Worm (Caenorhabditis elegans) whole organism, young adult: Measurements from ENCODE around the gene rha-2.

Experiments
- B0261.1 ChIP-seq: sonication (generic microtip); optimal IDR thresholded peaks from 2 replicates; lab custom pipeline; 2016; ENCODE audit warnings: mild to moderate bottlenecking, missing genetic modification characterization, moderate library complexity, missing compliant biosample characterization
- B0336.3 ChIP-seq: fragments of 200-800 bp; sonication (Bioruptor generic); IDR thresholded peaks from 2 replicates; pipeline ENCODE4 v1.3.6; 2022; ENCODE audit warnings: missing genetic modification characterization, missing compliant biosample characterization
- D2030.7 ChIP-seq: fragments of 200-800 bp; sonication (Bioruptor generic); IDR thresholded peaks from 2 replicates; pipeline ENCODE4 v1.3.6; 2022; ENCODE audit warnings: missing genetic modification reagents, missing genetic modification characterization, missing compliant biosample characterization
- F10E7.11 ChIP-seq: sonication (generic microtip); optimal IDR thresholded peaks from 2 replicates; lab custom pipeline; 2017; ENCODE audit warnings: mild to moderate bottlenecking, missing genetic modification characterization, moderate library complexity, missing compliant biosample characterization
- F37B4.10 ChIP-seq: fragments of 200-800 bp; sonication (Bioruptor generic); IDR thresholded peaks from 2 replicates; pipeline ENCODE4 v1.3.6; 2022; ENCODE audit warnings: missing genetic modification characterization, missing compliant biosample characterization
- F39B2.1 ChIP-seq: fragments of 200-800 bp; sonication (Bioruptor generic); IDR thresholded peaks from 2 replicates; pipeline ENCODE4 v1.3.6; 2022; ENCODE audit warnings: missing genetic modification reagents, missing genetic modification characterization, missing compliant biosample characterization
- T07F8.4 ChIP-seq: sonication (generic microtip); optimal IDR thresholded peaks from 2 replicates; lab custom pipeline; 2016; ENCODE audit warnings: mild to moderate bottlenecking, missing genetic modification characterization, moderate library complexity, missing compliant biosample characterization
- Y53G8AR.9 ChIP-seq: fragments of 200-800 bp; sonication (Bioruptor generic); conservative IDR thresholded peaks from 2 replicates; pipeline ENCODE4 v1.3.6; 2022; ENCODE audit warnings: missing genetic modification reagents, missing genetic modification characterization, missing compliant biosample characterization
- ZK185.1 ChIP-seq: sonication (generic microtip); optimal IDR thresholded peaks from 2 replicates; lab custom pipeline; 2016; ENCODE audit warnings: mild to moderate bottlenecking, missing genetic modification characterization, missing compliant biosample characterization; ENCODE audit not compliant: poor library complexity, severe bottlenecking
- akir-1 ChIP-seq: fragments of 200-800 bp; sonication (Bioruptor generic); optimal IDR thresholded peaks from 2 replicates; lab custom pipeline; 2018; ENCODE audit warnings: mild to moderate bottlenecking, missing genetic modification characterization, moderate library complexity, missing compliant biosample characterization
- ama-1 ChIP-seq, 3 experiments: fragments of 150-350 bp in 1 of 3; sonication (generic microtip) in 2 of 3; optimal IDR thresholded peaks; 2 replicates each; lab custom pipeline; 2014 to 2018; ENCODE audit warnings: missing biosample characterization in 2 of 3, missing genetic modification characterization in 2 of 3, missing genetic modification reagents in 2 of 3
- aptf-2 ChIP-seq: fragments of 200-800 bp; sonication (Bioruptor generic); conservative IDR thresholded peaks from 2 replicates; pipeline ENCODE4 v1.3.6; 2022; ENCODE audit warnings: missing genetic modification reagents, missing genetic modification characterization, missing compliant biosample characterization
- aptf-3 ChIP-seq: fragments of 200-800 bp; sonication (Bioruptor generic); IDR thresholded peaks from 2 replicates; pipeline ENCODE4 v1.3.6; 2022; ENCODE audit warnings: missing genetic modification characterization, missing compliant biosample characterization
- athp-1 ChIP-seq: sonication (generic microtip); optimal IDR thresholded peaks from 2 replicates; lab custom pipeline; 2017; ENCODE audit warnings: mild to moderate bottlenecking, missing genetic modification characterization, missing compliant biosample characterization
- attf-3 ChIP-seq: fragments of 200-800 bp; sonication (Bioruptor generic); conservative IDR thresholded peaks from 2 replicates; pipeline ENCODE4 v1.3.6; 2022; ENCODE audit warnings: missing genetic modification reagents, missing genetic modification characterization, missing compliant biosample characterization
- bed-1 ChIP-seq: fragments of 200-800 bp; sonication (Bioruptor generic); IDR thresholded peaks from 2 replicates; pipeline ENCODE4 v1.3.6; 2022; ENCODE audit warnings: missing genetic modification reagents, missing genetic modification characterization, missing compliant biosample characterization
- bed-2 ChIP-seq: fragments of 200-800 bp; sonication (Bioruptor generic); IDR thresholded peaks from 2 replicates; pipeline ENCODE4 v1.3.6; 2022; ENCODE audit warnings: missing genetic modification reagents, missing genetic modification characterization, missing compliant biosample characterization
- ceh-27 ChIP-seq: fragments of 200-800 bp; sonication (Bioruptor generic); optimal IDR thresholded peaks from 2 replicates; lab custom pipeline; 2018; ENCODE audit warnings: mild to moderate bottlenecking, missing genetic modification characterization, moderate library complexity, missing compliant biosample characterization
- chd-7 ChIP-seq: sonication (generic microtip); optimal IDR thresholded peaks from 2 replicates; lab custom pipeline; 2016; ENCODE audit warnings: mild to moderate bottlenecking, missing genetic modification characterization, moderate library complexity, missing compliant biosample characterization
- die-1 ChIP-seq: sonication (generic microtip); optimal IDR thresholded peaks from 2 replicates; lab custom pipeline; 2016; ENCODE audit warnings: missing genotype, mild to moderate bottlenecking, missing genetic modification characterization, missing compliant biosample characterization
- egl-44 ChIP-seq: fragments of 200-800 bp; sonication (Bioruptor generic); IDR thresholded peaks from 2 replicates; pipeline ENCODE4 v1.3.6; 2022; ENCODE audit warnings: missing genetic modification reagents, missing genetic modification characterization, missing compliant biosample characterization
- hlh-12 ChIP-seq: sonication (generic microtip); optimal IDR thresholded peaks from 2 replicates; lab custom pipeline; 2016; ENCODE audit warnings: missing genetic modification characterization, missing compliant biosample characterization
- lag-1 ChIP-seq: fragments of 200-800 bp; sonication (Bioruptor generic); IDR thresholded peaks from 2 replicates; pipeline ENCODE4 v1.3.6; 2022; ENCODE audit warnings: missing genetic modification reagents, missing genetic modification characterization, missing compliant biosample characterization
- lin-40 ChIP-seq: sonication (generic microtip); optimal IDR thresholded peaks from 2 replicates; lab custom pipeline; 2016; ENCODE audit warnings: missing genetic modification characterization, mild to moderate bottlenecking, missing compliant biosample characterization, missing genotype, missing genetic modification reagents
- lin-54 ChIP-seq: fragments of 200-800 bp; sonication (Bioruptor generic); optimal IDR thresholded peaks from 2 replicates; lab custom pipeline; 2018; ENCODE audit warnings: mild to moderate bottlenecking, missing genetic modification characterization, missing compliant biosample characterization
- lsy-27 ChIP-seq: sonication (generic microtip); optimal IDR thresholded peaks from 2 replicates; lab custom pipeline; 2017; ENCODE audit warnings: missing genetic modification characterization, mild to moderate bottlenecking, missing compliant biosample characterization, antibody characterized with exemption, missing genotype, borderline replicate concordance; ENCODE audit not compliant: insufficient read depth
- madf-8 ChIP-seq: fragments of 200-800 bp; sonication (Bioruptor generic); conservative IDR thresholded peaks from 2 replicates; pipeline ENCODE4 v1.3.6; 2022; ENCODE audit warnings: missing genetic modification reagents, missing genetic modification characterization, missing compliant biosample characterization
- mxl-1 ChIP-seq: sonication (generic microtip); optimal IDR thresholded peaks from 2 replicates; lab custom pipeline; 2016; ENCODE audit warnings: missing genetic modification characterization, missing compliant biosample characterization
- nfya-2 ChIP-seq: fragments of 200-800 bp; sonication (Bioruptor generic); IDR thresholded peaks from 2 replicates; pipeline ENCODE4 v1.3.6; 2022; ENCODE audit warnings: missing genetic modification reagents, missing genetic modification characterization, missing compliant biosample characterization
- nfyb-1 ChIP-seq: fragments of 200-800 bp; sonication (Bioruptor generic); IDR thresholded peaks from 2 replicates; pipeline ENCODE4 v1.3.6; 2022; ENCODE audit warnings: missing genetic modification reagents, missing genetic modification characterization, missing compliant biosample characterization
- rec-8 ChIP-seq, 2 experiments: sonication (generic microtip); optimal IDR thresholded peaks; 2 replicates each; lab custom pipeline; 2016; ENCODE audit warnings: mild to moderate bottlenecking in 2 of 2, missing genetic modification characterization in 2 of 2, missing genetic modification reagents in 2 of 2, missing genotype in 2 of 2, missing biosample characterization in 1 of 2, missing compliant biosample characterization in 1 of 2, moderate library complexity in 1 of 2
- repo-1 ChIP-seq: sonication (generic microtip); optimal IDR thresholded peaks from 2 replicates; lab custom pipeline; 2017; ENCODE audit warnings: mild to moderate bottlenecking, missing genetic modification characterization, missing compliant biosample characterization
- snpc-1.3 ChIP-seq: sonication (generic microtip); optimal IDR thresholded peaks from 2 replicates; lab custom pipeline; 2017; ENCODE audit warnings: missing genetic modification characterization, mild to moderate bottlenecking, missing compliant biosample characterization, antibody characterized with exemption, moderate library complexity, missing genotype, missing genetic modification reagents; ENCODE audit not compliant: insufficient read depth
- snpc-4 ChIP-seq, 5 experiments: fragments of 150-350 bp in 1 of 5; sonication (generic microtip) in 4 of 5; optimal IDR thresholded peaks; 2 replicates each; lab custom pipeline; 2014 to 2018; ENCODE audit warnings: missing genetic modification characterization in 5 of 5, missing biosample characterization in 3 of 5, antibody characterized with exemption in 2 of 5, mild to moderate bottlenecking in 2 of 5, missing compliant biosample characterization in 2 of 5, missing genotype in 2 of 5, moderate library complexity in 2 of 5, missing genetic modification reagents in 1 of 5
- somi-1 ChIP-seq: fragments of 200-800 bp; sonication (Bioruptor generic); optimal IDR thresholded peaks from 2 replicates; lab custom pipeline; 2018; ENCODE audit warnings: mild to moderate bottlenecking, missing genetic modification characterization, missing compliant biosample characterization
- sptf-2 ChIP-seq: fragments of 200-800 bp; sonication (Bioruptor generic); optimal IDR thresholded peaks from 2 replicates; lab custom pipeline; 2018; ENCODE audit warnings: mild to moderate bottlenecking, missing genetic modification characterization, missing compliant biosample characterization
- tbp1 ChIP-seq: fragments of 200-800 bp; sonication (Bioruptor generic); optimal IDR thresholded peaks from 2 replicates; lab custom pipeline; 2018; ENCODE audit warnings: mild to moderate bottlenecking, missing genetic modification characterization, missing compliant biosample characterization
- tbx-9 ChIP-seq: sonication (generic microtip); optimal IDR thresholded peaks from 2 replicates; lab custom pipeline; 2016; ENCODE audit warnings: borderline replicate concordance, missing genetic modification characterization, inconsistent platforms, missing compliant biosample characterization
- unc-62 ChIP-seq: fragments of 150-350 bp; optimal IDR thresholded peaks from 2 replicates; lab custom pipeline; 2014; ENCODE audit warnings: missing biosample characterization, missing genetic modification reagents, missing genetic modification characterization
- zim-3 ChIP-seq: sonication (generic microtip); optimal IDR thresholded peaks from 2 replicates; lab custom pipeline; 2017; ENCODE audit warnings: mild to moderate bottlenecking, missing genetic modification characterization, moderate library complexity, missing compliant biosample characterization
- ztf-18 ChIP-seq: sonication (generic microtip); optimal IDR thresholded peaks from 2 replicates; lab custom pipeline; 2016; ENCODE audit warnings: missing genotype, mild to moderate bottlenecking, missing genetic modification characterization, missing compliant biosample characterization
- ztf-25 ChIP-seq: fragments of 200-800 bp; sonication (Bioruptor generic); IDR thresholded peaks from 2 replicates; pipeline ENCODE4 v1.3.6; 2022; ENCODE audit warnings: missing genetic modification reagents, missing genetic modification characterization, missing compliant biosample characterization
- ztf-26 ChIP-seq: sonication (generic microtip); optimal IDR thresholded peaks from 2 replicates; lab custom pipeline; 2017; ENCODE audit warnings: missing genetic modification characterization, missing compliant biosample characterization
- ztf-28 ChIP-seq: fragments of 200-800 bp; sonication (Bioruptor generic); IDR thresholded peaks from 2 replicates; pipeline ENCODE4 v1.3.6; 2022; ENCODE audit warnings: missing genetic modification reagents, missing genetic modification characterization, missing compliant biosample characterization

The rha-2 gene

DNA sequence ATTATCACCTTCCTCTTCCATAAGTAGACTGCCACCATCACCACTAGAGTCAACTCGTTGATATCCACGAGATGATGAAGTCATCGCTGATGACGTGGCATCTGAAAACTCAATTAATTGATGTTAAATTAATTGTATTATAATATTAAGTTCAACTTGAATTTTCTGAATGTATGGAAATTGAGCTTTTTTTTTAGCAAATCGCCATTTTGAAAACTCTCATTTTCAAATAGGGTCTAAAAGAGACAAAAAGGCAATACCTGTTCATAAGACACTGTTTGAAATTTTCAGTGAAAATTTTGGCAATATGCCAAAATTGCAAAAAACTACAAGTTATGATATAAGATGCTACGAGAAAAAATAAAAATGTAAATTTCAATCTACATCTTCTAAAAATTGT is 29.3 kb upstream of the rha-2 start, which contains the start of gene twk-7 (continued):
- TF ChIP-seq chd-7 (tag; lab: Kevin White, UChicago), result no peak
- TF ChIP-seq D2030.7 (GFP tag; lab: Robert Waterston, UW), result no peak

ce11 chrIII:8639188-8639795 is 24.9 kb upstream of the rha-2 start, which contains the start of gene fip-1:
TSS of gene fip-1 (plus strand) at chrIII:8639745.
- no peak for TF ChIP-seq hlh-12 (tag; lab: Kevin White, UChicago)
- peak; percentile 33; the same call in 1 of the 2 replicates for TF ChIP-seq nfya-2 (GFP tag; lab: Robert Waterston, UW)
- TF ChIP-seq chd-7 (tag; lab: Kevin White, UChicago), result no peak
- TF ChIP-seq ztf-28 (GFP tag; lab: Robert Waterston, UW), result 0 out of 2 replicates have a peak, but pooled peaks have one; percentile 28
- TF ChIP-seq T07F8.4 (tag; lab: Kevin White, UChicago), result peak; percentile 32
- TF ChIP-seq tbx-9 (tag; lab: Kevin White, UChicago), result no peak
- TF ChIP-seq F37B4.10 (GFP tag; lab: Robert Waterston, UW), result no peak
- TF ChIP-seq snpc-4 (GFP tag; optimal IDR thresholded peaks at IDR 0.05; lab: Kevin White, UChicago), result peak; percentile 38
- peak in 3 of 4 experiments; percentile 27 to 56 (median 42) for TF ChIP-seq snpc-4 (tag; optimal IDR thresholded peaks at IDR 0.05; lab: Kevin White, UChicago)
- TF ChIP-seq repo-1, result peak; percentile 61
- TF ChIP-seq lin-40 (tag; lab: Kevin White, UChicago), result no peak
- no peak for TF ChIP-seq bed-2
- TF ChIP-seq ztf-18 (tag; lab: Kevin White, UChicago), result peak; percentile 68
- no peak for TF ChIP-seq nfyb-1
- TF ChIP-seq somi-1 (GFP tag; lab: Kevin White, UChicago), result no peak
- TF ChIP-seq bed-1 (GFP tag; lab: Robert Waterston, UW), result 0 out of 2 replicates have a peak, but pooled peaks have one; percentile 71
- TF ChIP-seq F10E7.11 (tag; lab: Kevin White, UChicago), result no peak
- TF ChIP-seq aptf-2 (GFP tag; lab: Robert Waterston, UW), result no peak
- no peak for TF ChIP-seq Y53G8AR.9 (GFP tag; lab: Robert Waterston, UW)
- TF ChIP-seq ceh-27 (GFP tag; lab: Kevin White, UChicago), result peak; percentile 39
- peak; percentile 66 for TF ChIP-seq snpc-1.3
- peak; percentile 96 for TF ChIP-seq tbp1
- no peak for TF ChIP-seq egl-44 (GFP tag; lab: Robert Waterston, UW)
- peak; percentile 60 for TF ChIP-seq lin-54 (GFP tag; lab: Kevin White, UChicago)
- no peak for TF ChIP-seq akir-1 (GFP tag; lab: Kevin White, UChicago)
- no peak for TF ChIP-seq lsy-27 (tag; lab: Kevin White, UChicago)
- peak; percentile 49 for TF ChIP-seq ZK185.1
- TF ChIP-seq unc-62 (GFP tag; lab: Kevin White, UChicago), result no peak
- peak; percentile 3 for TF ChIP-seq sptf-2 (GFP tag; lab: Kevin White, UChicago)
- TF ChIP-seq F39B2.1 (GFP tag; lab: Robert Waterston, UW), result no peak
- no peak for TF ChIP-seq madf-8
- TF ChIP-seq B0336.3 (GFP tag; lab: Robert Waterston, UW), result no peak
- peak; percentile 83 for TF ChIP-seq die-1
- TF ChIP-seq ztf-26, result no peak
- TF ChIP-seq rec-8 (tag; optimal IDR thresholded peaks at IDR 0.05; lab: Kevin White, UChicago), result peak; percentile 47 to 79
- 0 out of 2 replicates have a peak, but pooled peaks have one; percentile 70 for TF ChIP-seq aptf-3 (GFP tag; lab: Robert Waterston, UW)
- TF ChIP-seq zim-3, result peak; percentile 50
- TF ChIP-seq lag-1 (GFP tag; lab: Robert Waterston, UW), result no peak
- peak; percentile 41; the same call in 1 of the 2 replicates for TF ChIP-seq attf-3 (GFP tag; lab: Robert Waterston, UW)
- TF ChIP-seq athp-1, result peak; percentile 79
- 0 out of 2 replicates have a peak, but pooled peaks have one; percentile 62 for TF ChIP-seq ztf-25
- TF ChIP-seq ama-1 (optimal IDR thresholded peaks at IDR 0.05; lab: Kevin White, UChicago), result no peak
- peak in 1 of 2 experiments; percentile 87 for TF ChIP-seq ama-1 (GFP tag; optimal IDR thresholded peaks at IDR 0.05; lab: Kevin White, UChicago)
- peak; percentile 71 for TF ChIP-seq mxl-1
- peak; percentile 72 for TF ChIP-seq B0261.1 (tag; lab: Kevin White, UChicago)
